Worm (Caenorhabditis elegans) whole organism, early embryonic: ENCODE data around the gene cdr-1.

Experiments
- B0310.2 ChIP-seq: sonication (generic microtip); optimal IDR thresholded peaks from 2 replicates; lab custom pipeline; 2016; ENCODE audit warnings: mild to moderate bottlenecking, missing genetic modification characterization, missing compliant biosample characterization
- F13C5.2 ChIP-seq: sonication (generic microtip); optimal IDR thresholded peaks from 2 replicates; lab custom pipeline; 2017; ENCODE audit warnings: mild to moderate bottlenecking, missing genetic modification characterization, inconsistent platforms, missing compliant biosample characterization
- aly-1 ChIP-seq: sonication (generic microtip); optimal IDR thresholded peaks from 2 replicates; lab custom pipeline; 2016; ENCODE audit warnings: missing genetic modification characterization, missing compliant biosample characterization
- ama-1 ChIP-seq: fragments of 150-350 bp; optimal IDR thresholded peaks from 2 replicates; lab custom pipeline; 2014
- ceh-13 ChIP-seq: fragments of 200-800 bp; sonication (Bioruptor generic); optimal IDR thresholded peaks from 2 replicates; lab custom pipeline; 2018; ENCODE audit warnings: mild to moderate bottlenecking, missing genetic modification characterization, missing compliant biosample characterization
- ceh-36 ChIP-seq: sonication (generic microtip); optimal IDR thresholded peaks from 2 replicates; lab custom pipeline; 2016; ENCODE audit warnings: missing genetic modification characterization, inconsistent platforms, missing compliant biosample characterization
- ets-7 ChIP-seq: sonication (generic microtip); optimal IDR thresholded peaks from 2 replicates; lab custom pipeline; 2016; ENCODE audit warnings: missing genotype, missing genetic modification characterization, missing compliant biosample characterization
- flt-1 ChIP-seq: fragments of 200-800 bp; sonication (Bioruptor generic); IDR thresholded peaks from 2 replicates; pipeline ENCODE4 v1.3.6; 2022; ENCODE audit warnings: missing genetic modification characterization, missing compliant biosample characterization
- hmbx-1 ChIP-seq: sonication (generic microtip); optimal IDR thresholded peaks from 2 replicates; lab custom pipeline; 2016; ENCODE audit warnings: mild to moderate bottlenecking, missing genetic modification characterization, missing compliant biosample characterization
- hmg-4 ChIP-seq: fragments of 200-800 bp; sonication (Bioruptor generic); optimal IDR thresholded peaks from 2 replicates; lab custom pipeline; 2018; ENCODE audit warnings: mild to moderate bottlenecking, missing genetic modification characterization, missing compliant biosample characterization
- hnd-1 ChIP-seq: sonication (generic microtip); optimal IDR thresholded peaks from 2 replicates; lab custom pipeline; 2016; ENCODE audit warnings: missing genetic modification characterization, missing compliant biosample characterization
- pes-1 ChIP-seq: fragments of 200-800 bp; sonication (Bioruptor generic); IDR thresholded peaks from 2 replicates; pipeline ENCODE4 v1.3.6; 2022; ENCODE audit warnings: missing genetic modification reagents, missing genetic modification characterization, missing compliant biosample characterization
- scrt-1 ChIP-seq: fragments of 200-800 bp; sonication (Bioruptor generic); IDR thresholded peaks from 2 replicates; pipeline ENCODE4 v1.3.6; 2022; ENCODE audit warnings: missing genetic modification characterization, missing compliant biosample characterization
- sea-1 ChIP-seq: fragments of 200-800 bp; sonication (Bioruptor generic); conservative IDR thresholded peaks from 2 replicates; pipeline ENCODE4 v1.3.6; 2022; ENCODE audit warnings: missing genetic modification characterization, missing compliant biosample characterization
- tbx-11 ChIP-seq: fragments of 200-800 bp; sonication (Bioruptor generic); IDR thresholded peaks from 2 replicates; pipeline ENCODE4 v1.3.6; 2022; ENCODE audit warnings: missing genetic modification characterization, missing compliant biosample characterization
- tbx-37 ChIP-seq: fragments of 200-800 bp; sonication (Bioruptor generic); conservative IDR thresholded peaks from 2 replicates; pipeline ENCODE4 v1.3.6; 2022; ENCODE audit warnings: missing genetic modification reagents, missing genetic modification characterization, missing compliant biosample characterization
- tra-4 ChIP-seq: sonication (generic microtip); optimal IDR thresholded peaks from 2 replicates; lab custom pipeline; 2017; ENCODE audit warnings: missing genetic modification characterization, missing compliant biosample characterization

Gene cdr-1

ce11 chrV:15921102-15921501 is at the start of gene cdr-1:
Gene cdr-1, plus strand, starts transcription at chrV:15921309.
- TF ChIP-seq hmbx-1 (tag; lab: Kevin White, UChicago) (no peak), flt-1 (no peak), B0310.2 (tag; lab: Kevin White, UChicago) (no peak), tbx-11 (GFP tag; lab: Robert Waterston, UW) (no peak), tbx-37 (GFP tag; lab: Robert Waterston, UW) (no peak), ceh-36 (tag; lab: Kevin White, UChicago) (no peak), hnd-1 (no peak), aly-1 (tag; lab: Kevin White, UChicago) (no peak), scrt-1 (GFP tag; lab: Robert Waterston, UW) (no peak), tra-4 (tag; lab: Kevin White, UChicago) (no peak), sea-1 (GFP tag; lab: Robert Waterston, UW) (no peak), pes-1 (GFP tag; lab: Robert Waterston, UW) (no peak), hmg-4 (no peak), ets-7 (no peak), F13C5.2 (tag; lab: Kevin White, UChicago) (no peak), ceh-13 (no peak)

DNA sequence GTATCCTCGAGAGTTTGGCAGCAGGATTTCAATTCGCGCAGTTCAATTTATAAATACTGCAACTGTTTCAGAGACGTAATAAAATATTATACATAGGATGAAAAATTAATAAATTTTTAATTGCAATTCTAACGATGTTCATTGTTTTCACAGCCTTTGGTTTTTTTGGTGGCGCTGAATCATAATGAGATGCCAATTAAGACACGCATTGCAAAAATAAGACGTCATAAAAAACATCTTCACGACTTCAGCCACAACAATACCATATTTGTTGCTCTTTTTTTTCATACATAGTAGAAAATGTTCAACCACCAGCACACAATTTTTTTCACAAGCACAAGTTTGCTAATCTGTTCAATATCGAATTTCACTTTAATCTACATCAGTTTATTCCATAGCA is 48.8 kb upstream of the cdr-1 start, which contains the start of gene str-56:
TSS of gene str-56 (plus strand) at position 301 of the 400 bp plus-strand sequence.
- no peak for TF ChIP-seq scrt-1 (GFP tag; lab: Robert Waterston, UW)
- TF ChIP-seq flt-1, result no peak
- TF ChIP-seq ets-7, result no peak
- no peak for TF ChIP-seq ceh-13
- no peak for TF ChIP-seq sea-1 (GFP tag; lab: Robert Waterston, UW)
- no peak for TF ChIP-seq aly-1 (tag; lab: Kevin White, UChicago)

ce11 chrV:15873762-15874161 is 47.3 kb upstream of the cdr-1 start:
- TF ChIP-seq hmg-4, result peak; percentile 99
- TF ChIP-seq sea-1 (GFP tag; lab: Robert Waterston, UW), result peak; percentile 99
- peak; percentile 99 for TF ChIP-seq aly-1 (tag; lab: Kevin White, UChicago)
- peak; percentile 99 for TF ChIP-seq ceh-13
- peak; percentile 96 for TF ChIP-seq hnd-1
- peak; percentile 94 for TF ChIP-seq hmbx-1 (tag; lab: Kevin White, UChicago)
- peak; percentile 100 for TF ChIP-seq flt-1
- TF ChIP-seq tbx-37 (GFP tag; lab: Robert Waterston, UW), result peak; percentile 100
- no peak for TF ChIP-seq ama-1 (lab: Kevin White, UChicago)
- TF ChIP-seq ets-7, result peak; percentile 97
- peak; percentile 99 for TF ChIP-seq B0310.2 (tag; lab: Kevin White, UChicago)
- peak; percentile 100 for TF ChIP-seq F13C5.2 (tag; lab: Kevin White, UChicago)
- peak; percentile 100 for TF ChIP-seq scrt-1 (GFP tag; lab: Robert Waterston, UW)
- peak; percentile 98 for TF ChIP-seq tra-4 (tag; lab: Kevin White, UChicago)
- TF ChIP-seq tbx-11 (GFP tag; lab: Robert Waterston, UW), result peak; percentile 100
- peak; percentile 98 for TF ChIP-seq ceh-36 (tag; lab: Kevin White, UChicago)
- TF ChIP-seq pes-1 (GFP tag; lab: Robert Waterston, UW), result peak; percentile 99

- TF ChIP-seq pes-1 (GFP tag; lab: Robert Waterston, UW) (no peak), ets-7 (no peak), hmbx-1 (tag; lab: Kevin White, UChicago) (no peak), ceh-36 (tag; lab: Kevin White, UChicago) (no peak), sea-1 (GFP tag; lab: Robert Waterston, UW) (no peak), ceh-13 (no peak), B0310.2 (tag; lab: Kevin White, UChicago) (no peak), ama-1 (lab: Kevin White, UChicago) (no peak), tbx-37 (GFP tag; lab: Robert Waterston, UW) (no peak), tbx-11 (GFP tag; lab: Robert Waterston, UW) (no peak), F13C5.2 (tag; lab: Kevin White, UChicago) (no peak)
Measured at ce11 chrV:15876308-15876707, 44.8 kb upstream of the cdr-1 start, which contains the start of gene nhr-102. Gene nhr-102, minus strand, starts transcription at chrV:15876408.

DNA sequence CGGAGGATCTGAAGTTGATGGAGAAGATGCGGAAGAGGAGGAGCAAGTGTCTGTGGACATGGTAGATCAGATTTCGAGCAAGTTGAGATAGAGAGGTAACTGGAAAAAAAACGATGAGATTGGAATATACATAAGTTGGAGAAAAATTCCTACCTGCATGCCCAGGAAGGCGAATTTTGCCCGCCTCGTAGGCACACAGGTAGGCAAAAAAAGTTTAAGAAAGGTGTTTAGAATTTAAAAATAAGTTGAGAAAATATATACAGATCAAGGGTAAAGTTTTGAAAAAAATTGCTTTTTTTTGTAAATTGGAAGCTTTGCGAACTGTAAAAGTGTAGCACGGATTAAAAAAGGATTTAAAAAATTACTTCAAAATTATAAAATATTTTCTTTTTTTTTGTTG is 41.6 kb upstream of the cdr-1 start, which contains the start of gene nhr-84:
TSS of gene nhr-84 (minus strand) at position 101 of the 400 bp plus-strand sequence.
- TF ChIP-seq ets-7 (no peak), sea-1 (GFP tag; lab: Robert Waterston, UW) (no peak), tbx-37 (GFP tag; lab: Robert Waterston, UW) (no peak), ceh-36 (tag; lab: Kevin White, UChicago) (no peak), hmg-4 (no peak), tbx-11 (GFP tag; lab: Robert Waterston, UW) (no peak), ceh-13 (no peak), hnd-1 (no peak), hmbx-1 (tag; lab: Kevin White, UChicago) (no peak), B0310.2 (tag; lab: Kevin White, UChicago) (no peak), scrt-1 (GFP tag; lab: Robert Waterston, UW) (no peak), pes-1 (GFP tag; lab: Robert Waterston, UW) (no peak), aly-1 (tag; lab: Kevin White, UChicago) (no peak), F13C5.2 (tag; lab: Kevin White, UChicago) (no peak), tra-4 (tag; lab: Kevin White, UChicago) (no peak), ama-1 (lab: Kevin White, UChicago) (no peak)

DNA sequence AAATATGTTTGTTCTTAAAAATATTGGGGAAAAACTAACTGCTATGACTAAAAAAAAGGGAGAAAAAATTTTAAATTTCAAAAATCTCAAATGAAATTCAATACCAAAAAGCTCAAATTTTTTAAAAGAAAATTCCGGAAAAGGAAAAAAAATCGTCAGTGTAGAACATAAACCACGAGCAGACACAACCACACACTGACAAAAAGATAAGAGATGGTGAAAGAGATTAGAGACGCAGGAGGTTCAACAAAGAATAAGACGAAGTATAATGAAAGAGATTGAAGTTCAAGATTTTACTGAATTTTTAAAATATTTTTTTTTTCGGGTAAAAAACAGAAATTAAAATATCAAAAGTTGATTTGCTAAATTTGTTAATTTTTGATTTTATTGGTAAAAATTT is 41.1 kb upstream of the cdr-1 start:
- TF ChIP-seq B0310.2 (tag; lab: Kevin White, UChicago) (no peak), hmg-4 (no peak), sea-1 (GFP tag; lab: Robert Waterston, UW) (no peak), scrt-1 (GFP tag; lab: Robert Waterston, UW) (no peak), aly-1 (tag; lab: Kevin White, UChicago) (no peak), hmbx-1 (tag; lab: Kevin White, UChicago) (no peak), ceh-36 (tag; lab: Kevin White, UChicago) (no peak), tra-4 (tag; lab: Kevin White, UChicago) (no peak)

ce11 chrV:15880705-15881104 is 40.4 kb upstream of the cdr-1 start:
- TF ChIP-seq ceh-36 (tag; lab: Kevin White, UChicago) (no peak), aly-1 (tag; lab: Kevin White, UChicago) (no peak), ets-7 (no peak), pes-1 (GFP tag; lab: Robert Waterston, UW) (no peak), F13C5.2 (tag; lab: Kevin White, UChicago) (no peak), flt-1 (no peak)
